Fruit fly (Drosophila melanogaster) whole organism: ENCODE results near the gene CG42717.

ENCODE experiments used
- CG8478 ChIP-seq: fragments of >200 bp; optimal IDR thresholded peaks from 2 replicates; lab custom pipeline; 2018; ENCODE audit warnings: inconsistent platforms
- psq ChIP-seq: fragments of >200 bp; optimal IDR thresholded peaks from 2 replicates; lab custom pipeline; 2017

DNA sequence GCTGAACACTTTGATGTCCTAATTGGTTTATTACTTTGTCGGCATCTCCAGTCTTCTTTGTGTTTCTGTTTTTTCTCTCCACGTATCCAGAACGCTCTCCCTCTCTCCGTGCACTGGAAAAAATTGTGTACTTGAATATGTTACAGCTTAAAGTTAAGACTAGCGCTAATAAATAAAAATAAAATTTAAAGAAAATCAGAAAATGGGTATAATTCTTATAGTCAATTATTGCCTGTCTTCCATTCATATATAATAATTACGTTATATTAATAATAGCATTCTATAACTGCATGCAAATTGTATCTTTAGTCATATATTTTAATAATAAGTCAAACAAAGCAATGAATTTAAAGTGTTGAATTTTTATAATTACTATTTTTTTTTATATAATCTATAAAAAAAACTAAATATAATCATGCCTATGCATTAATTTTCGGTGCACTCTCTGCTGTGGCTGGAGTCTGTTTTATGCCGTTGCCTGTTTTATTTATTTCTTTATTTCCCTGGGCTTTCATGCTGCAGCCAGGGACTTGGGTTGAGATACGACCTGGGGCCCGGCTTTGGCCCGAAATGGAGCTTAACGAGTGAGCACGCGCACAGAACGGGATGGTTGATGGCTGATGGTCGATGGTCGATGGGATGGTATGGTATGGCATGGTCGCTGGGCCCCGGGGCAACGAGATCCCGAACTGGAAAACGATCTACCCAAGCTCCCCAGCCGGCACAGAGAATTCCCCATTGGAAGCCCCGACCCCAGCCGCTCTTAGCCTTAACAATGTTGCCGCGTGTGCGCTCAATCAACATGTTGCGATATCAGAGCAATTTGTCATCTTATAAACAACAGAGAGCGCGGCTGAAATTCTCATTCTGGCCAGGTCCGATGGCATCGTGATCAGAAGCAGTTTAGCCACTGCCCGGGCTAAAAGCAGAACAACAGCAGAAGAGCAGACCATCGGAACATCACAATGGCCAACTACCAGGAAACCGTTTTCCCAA lies 16.9 kb downstream of the CG42717 start:
- TF ChIP-seq psq (lab: Kevin White, UChicago) = no peak
- no peak for TF ChIP-seq CG8478
